Worm (Caenorhabditis elegans) whole organism, L4 larva: ENCODE measurements around the gene fbxb-112.

Experiments used
- R02D3.7 ChIP-seq: fragments of 150-350 bp; sonication (generic microtip); optimal IDR thresholded peaks from 3 replicates; lab custom pipeline; 2014; ENCODE audit warnings: missing biosample characterization, missing genetic modification characterization
- daf-8 ChIP-seq: fragments of 200-800 bp; sonication (Bioruptor generic); IDR thresholded peaks from 2 replicates; pipeline ENCODE4 v1.3.6; 2022; ENCODE audit warnings: missing genetic modification characterization, missing compliant biosample characterization
- mes-2 ChIP-seq: sonication (generic microtip); optimal IDR thresholded peaks from 2 replicates; lab custom pipeline; 2016; ENCODE audit warnings: missing genotype, mild to moderate bottlenecking, missing genetic modification characterization, missing compliant biosample characterization; ENCODE audit not compliant: poor library complexity, severe bottlenecking
- nhr-237 ChIP-seq: sonication (generic microtip); optimal IDR thresholded peaks from 2 replicates; lab custom pipeline; 2017; ENCODE audit warnings: missing biosample characterization, missing genetic modification characterization
- nhr-48 ChIP-seq: sonication (generic microtip); optimal IDR thresholded peaks from 2 replicates; lab custom pipeline; 2016; ENCODE audit warnings: mild to moderate bottlenecking, missing genetic modification characterization, missing compliant biosample characterization
- snpc-1.2 ChIP-seq: fragments of 200-800 bp; sonication (Bioruptor generic); IDR thresholded peaks from 2 replicates; pipeline ENCODE4 v1.3.6; 2022; ENCODE audit warnings: missing genetic modification reagents, missing genetic modification characterization, missing compliant biosample characterization
- ztf-7 ChIP-seq: fragments of 150-350 bp; optimal IDR thresholded peaks from 2 replicates; lab custom pipeline; 2014; ENCODE audit warnings: missing biosample characterization, missing genetic modification characterization

- TF ChIP-seq nhr-48 (tag; lab: Kevin White, UChicago) (no peak), daf-8 (GFP tag; lab: Robert Waterston, UW) (no peak), R02D3.7 (tag; lab: Kevin White, UChicago) (no peak), snpc-1.2 (GFP tag; lab: Robert Waterston, UW) (no peak), mes-2 (tag; lab: Kevin White, UChicago) (no peak), nhr-237 (tag; lab: Kevin White, UChicago) (no peak), ztf-7 (tag; lab: Kevin White, UChicago) (no peak)
Measured at ce11 chrII:3524097-3524496, 33.2 kb downstream of the fbxb-112 start, which contains the start of gene col-72.
